Worm (Caenorhabditis elegans) whole organism, mixed stage, embryonic: ENCODE data around the gene F48B9.8.

Experiments
- M03D4.4 ChIP-seq: sonication (generic microtip); optimal IDR thresholded peaks from 2 replicates; lab custom pipeline; 2017; ENCODE audit warnings: mild to moderate bottlenecking, missing genetic modification characterization, missing compliant biosample characterization
- ceh-39 ChIP-seq: fragments of 150-350 bp; optimal IDR thresholded peaks from 2 replicates; lab custom pipeline; 2014; ENCODE audit warnings: missing biosample characterization, missing genetic modification characterization
- ceh-43 ChIP-seq: fragments of 200-800 bp; sonication (Bioruptor generic); optimal IDR thresholded peaks from 2 replicates; lab custom pipeline; 2018; ENCODE audit warnings: mild to moderate bottlenecking, missing genetic modification characterization, moderate library complexity, missing compliant biosample characterization
- ceh-83 ChIP-seq: fragments of 200-800 bp; sonication (Bioruptor generic); optimal IDR thresholded peaks from 2 replicates; lab custom pipeline; 2018; ENCODE audit warnings: mild to moderate bottlenecking, missing genetic modification characterization, missing compliant biosample characterization
- ces-1 ChIP-seq: fragments of 150-350 bp; optimal IDR thresholded peaks from 2 replicates; lab custom pipeline; 2014; ENCODE audit warnings: missing biosample characterization, missing genetic modification reagents, missing genetic modification characterization
- lin-13 ChIP-seq: fragments of 150-350 bp; optimal IDR thresholded peaks from 2 replicates; lab custom pipeline; 2014; ENCODE audit warnings: missing biosample characterization, missing genetic modification characterization
- lin-32 ChIP-seq: fragments of 200-800 bp; sonication (Bioruptor generic); optimal IDR thresholded peaks from 2 replicates; lab custom pipeline; 2018; ENCODE audit warnings: mild to moderate bottlenecking, missing genetic modification characterization, missing compliant biosample characterization
- lsy-2 ChIP-seq: fragments of 150-350 bp; optimal IDR thresholded peaks from 2 replicates; lab custom pipeline; 2014; ENCODE audit warnings: missing biosample characterization, missing genetic modification characterization
- mab-5 ChIP-seq: fragments of 150-350 bp; optimal IDR thresholded peaks from 2 replicates; lab custom pipeline; 2014; ENCODE audit warnings: missing biosample characterization, missing genetic modification characterization
- nhr-12 ChIP-seq: fragments of 150-350 bp; optimal IDR thresholded peaks from 2 replicates; lab custom pipeline; 2014; ENCODE audit warnings: missing biosample characterization, missing genetic modification characterization
- unc-120 ChIP-seq: sonication (generic microtip); optimal IDR thresholded peaks from 2 replicates; lab custom pipeline; 2017; ENCODE audit warnings: missing genetic modification characterization, missing compliant biosample characterization; ENCODE audit not compliant: poor library complexity, severe bottlenecking

- TF ChIP-seq ceh-83 (GFP tag; lab: Kevin White, UChicago) (no peak), lin-13 (no peak), lin-32 (GFP tag; lab: Kevin White, UChicago) (no peak), lsy-2 (no peak), ceh-39 (tag; lab: Kevin White, UChicago) (no peak), ces-1 (GFP tag; lab: Kevin White, UChicago) (no peak), ceh-43 (GFP tag; lab: Kevin White, UChicago) (no peak), unc-120 (no peak), mab-5 (tag; lab: Kevin White, UChicago) (no peak), nhr-12 (no peak), M03D4.4 (tag; lab: Kevin White, UChicago) (no peak)
These were observed 22.4 kb downstream of the F48B9.8 start for ce11 chrX:2153780-2154179.
